Worm (Caenorhabditis elegans): Measurements from ENCODE around the gene C16C4.17.

ce11 chrII:1865683-1866431, 1.5 kb downstream of the C16C4.17 start, which contains the start of gene math-15:
- no peak for TF ChIP-seq him-1 (tag; optimal IDR thresholded peaks at IDR 0.05)
- no peak for TF ChIP-seq dao-5 (tag; optimal IDR thresholded peaks at IDR 0.05)
